Worm (Caenorhabditis elegans) whole organism, L1 larva: ENCODE results near the gene K07H8.9.

Experiments used
- C34B4.2 ChIP-seq: sonication (generic microtip); optimal IDR thresholded peaks from 2 replicates; lab custom pipeline; 2017; ENCODE audit warnings: mild to moderate bottlenecking, missing genetic modification characterization, missing compliant biosample characterization
- F16B12.6 ChIP-seq: fragments of 150-350 bp; optimal IDR thresholded peaks from 2 replicates; lab custom pipeline; 2014; ENCODE audit warnings: missing biosample characterization, missing genetic modification characterization
- Y116A8C.19 ChIP-seq: sonication (generic microtip); optimal IDR thresholded peaks from 2 replicates; lab custom pipeline; 2016; ENCODE audit warnings: missing compliant biosample characterization, missing genetic modification characterization, borderline replicate concordance
- alr-1 ChIP-seq: fragments of 200-800 bp; sonication (Bioruptor generic); optimal IDR thresholded peaks from 2 replicates; lab custom pipeline; 2018; ENCODE audit warnings: borderline replicate concordance, mild to moderate bottlenecking, missing genetic modification characterization, missing compliant biosample characterization
- ceh-63 ChIP-seq: fragments of 200-800 bp; sonication (Bioruptor generic); optimal IDR thresholded peaks from 2 replicates; lab custom pipeline; 2018; ENCODE audit warnings: mild to moderate bottlenecking, missing genetic modification characterization, missing compliant biosample characterization
- ceh-8 ChIP-seq: fragments of 200-800 bp; sonication (Bioruptor generic); optimal IDR thresholded peaks from 2 replicates; lab custom pipeline; 2018; ENCODE audit warnings: mild to moderate bottlenecking, missing genetic modification characterization, moderate library complexity, missing compliant biosample characterization
- ceh-88 ChIP-seq: fragments of 200-800 bp; sonication (Bioruptor generic); IDR thresholded peaks from 2 replicates; pipeline ENCODE4 v1.3.6; 2022; ENCODE audit warnings: missing genetic modification characterization, missing compliant biosample characterization
- ceh-90 ChIP-seq: sonication (generic microtip); optimal IDR thresholded peaks from 2 replicates; lab custom pipeline; 2016; ENCODE audit warnings: missing genetic modification characterization, missing compliant biosample characterization
- efl-1 ChIP-seq, 4 experiments: fragments of 150-350 bp; optimal IDR thresholded peaks in 3 of 4; peaks in 1 of 4; 1 replicate in 1 of 4; 2 replicates in 3 of 4; lab custom pipeline; 2014; ENCODE audit warnings: missing biosample characterization in 2 of 4, missing genetic modification characterization in 2 of 4, missing genetic modification reagents in 2 of 4
- efl-3 ChIP-seq: fragments of 200-800 bp; sonication (Bioruptor generic); optimal IDR thresholded peaks from 2 replicates; lab custom pipeline; 2018; ENCODE audit warnings: mild to moderate bottlenecking, missing genetic modification characterization, missing compliant biosample characterization
- egl-13 ChIP-seq: sonication (generic microtip); optimal IDR thresholded peaks from 2 replicates; lab custom pipeline; 2016; ENCODE audit warnings: missing genotype, missing genetic modification reagents, missing genetic modification characterization, missing compliant biosample characterization
- elt-2 ChIP-seq: sonication (generic microtip); optimal IDR thresholded peaks from 2 replicates; lab custom pipeline; 2016; ENCODE audit warnings: missing genetic modification characterization, mild to moderate bottlenecking, inconsistent platforms, missing compliant biosample characterization, missing genetic modification reagents
- elt-3 ChIP-seq, 6 experiments: fragments of 150-350 bp in 1 of 6; sonication (generic microtip); optimal IDR thresholded peaks; 2 replicates each; lab custom pipeline; 2017 to 2018; ENCODE audit warnings: missing biosample characterization in 6 of 6, missing genetic modification characterization in 6 of 6, inconsistent platforms in 1 of 6
- ets-5 ChIP-seq: fragments of 200-800 bp; sonication (Bioruptor generic); IDR thresholded peaks from 2 replicates; pipeline ENCODE4 v1.3.6; 2022; ENCODE audit warnings: missing genetic modification characterization, missing compliant biosample characterization
- fkh-10 ChIP-seq: sonication (generic microtip); optimal IDR thresholded peaks from 2 replicates; lab custom pipeline; 2017; ENCODE audit warnings: missing biosample characterization, missing genetic modification reagents, missing genetic modification characterization
- fkh-4 ChIP-seq: sonication (generic microtip); optimal IDR thresholded peaks from 2 replicates; lab custom pipeline; 2016; ENCODE audit warnings: missing compliant biosample characterization, missing genetic modification characterization, borderline replicate concordance
- fkh-8 ChIP-seq: sonication (generic microtip); optimal IDR thresholded peaks from 2 replicates; lab custom pipeline; 2016; ENCODE audit warnings: mild to moderate bottlenecking, missing genetic modification characterization, missing compliant biosample characterization
- lin-13 ChIP-seq: fragments of 150-350 bp; optimal IDR thresholded peaks from 2 replicates; lab custom pipeline; 2014; ENCODE audit warnings: missing biosample characterization, missing genetic modification reagents, missing genetic modification characterization
- lin-39 ChIP-seq: fragments of 150-350 bp; optimal IDR thresholded peaks from 2 replicates; lab custom pipeline; 2014; ENCODE audit warnings: missing biosample characterization, missing genetic modification reagents, missing genetic modification characterization
- lir-3 ChIP-seq: sonication (generic microtip); optimal IDR thresholded peaks from 2 replicates; lab custom pipeline; 2016; ENCODE audit warnings: mild to moderate bottlenecking, missing genetic modification characterization, moderate library complexity, missing compliant biosample characterization; ENCODE audit not compliant: poor library complexity
- lsy-2 ChIP-seq, 2 experiments: fragments of 150-350 bp; optimal IDR thresholded peaks; 2 replicates each; lab custom pipeline; 2014; ENCODE audit warnings: missing biosample characterization in 2 of 2, missing genetic modification characterization in 2 of 2
- mdl-1 ChIP-seq, 2 experiments: fragments of 150-350 bp; optimal IDR thresholded peaks; 2 replicates each; lab custom pipeline; 2014 to 2017; ENCODE audit warnings: missing biosample characterization in 2 of 2, missing genetic modification characterization in 2 of 2, inconsistent platforms in 1 of 2
- mef-2 ChIP-seq: fragments of 150-350 bp; optimal IDR thresholded peaks from 2 replicates; lab custom pipeline; 2014; ENCODE audit warnings: missing biosample characterization, missing genetic modification characterization
- nhr-12 ChIP-seq: sonication (generic microtip); optimal IDR thresholded peaks from 2 replicates; lab custom pipeline; 2017; ENCODE audit warnings: missing biosample characterization, missing genetic modification characterization
- nhr-20 ChIP-seq: sonication (generic microtip); optimal IDR thresholded peaks from 2 replicates; lab custom pipeline; 2016; ENCODE audit warnings: mild to moderate bottlenecking, missing genetic modification characterization, missing compliant biosample characterization
- nhr-237 ChIP-seq: fragments of 150-350 bp; optimal IDR thresholded peaks from 2 replicates; lab custom pipeline; 2014; ENCODE audit warnings: missing biosample characterization, missing genetic modification characterization
- nhr-90 ChIP-seq: sonication (generic microtip); optimal IDR thresholded peaks from 2 replicates; lab custom pipeline; 2016; ENCODE audit warnings: mild to moderate bottlenecking, missing genetic modification characterization, missing compliant biosample characterization; ENCODE audit not compliant: poor library complexity
- pag-3 ChIP-seq: sonication (generic microtip); optimal IDR thresholded peaks from 2 replicates; lab custom pipeline; 2017; ENCODE audit warnings: missing genetic modification characterization, mild to moderate bottlenecking, missing compliant biosample characterization, antibody characterized with exemption, borderline replicate concordance; ENCODE audit not compliant: insufficient read depth
- pqm-1 ChIP-seq: sonication (generic microtip); optimal IDR thresholded peaks from 3 replicates; lab custom pipeline; 2017; ENCODE audit warnings: missing biosample characterization, missing genetic modification characterization
- skn-1 ChIP-seq: fragments of 150-350 bp; optimal IDR thresholded peaks from 2 replicates; lab custom pipeline; 2014; ENCODE audit warnings: missing biosample characterization, missing genetic modification characterization
- sox-4 ChIP-seq: sonication (generic microtip); optimal IDR thresholded peaks from 2 replicates; lab custom pipeline; 2016; ENCODE audit warnings: missing genetic modification characterization, missing compliant biosample characterization
- tbx-2 ChIP-seq: sonication (generic microtip); optimal IDR thresholded peaks from 2 replicates; lab custom pipeline; 2016; ENCODE audit warnings: missing genetic modification characterization, missing compliant biosample characterization
- unc-62 ChIP-seq: fragments of 150-350 bp; optimal IDR thresholded peaks from 2 replicates; lab custom pipeline; 2014; ENCODE audit warnings: missing biosample characterization, missing genetic modification reagents, missing genetic modification characterization
- unc-86 ChIP-seq: sonication (generic microtip); optimal IDR thresholded peaks from 2 replicates; lab custom pipeline; 2016; ENCODE audit warnings: missing genetic modification characterization, missing compliant biosample characterization
- unc-98 ChIP-seq: fragments of 200-800 bp; sonication (Bioruptor generic); IDR thresholded peaks from 2 replicates; pipeline ENCODE4 v1.3.6; 2022; ENCODE audit warnings: missing genetic modification characterization, missing compliant biosample characterization
- vab-15 ChIP-seq: sonication (generic microtip); optimal IDR thresholded peaks from 2 replicates; lab custom pipeline; 2017; ENCODE audit warnings: missing genotype, mild to moderate bottlenecking, missing genetic modification characterization, missing compliant biosample characterization
- xbp-1 ChIP-seq: sonication (generic microtip); optimal IDR thresholded peaks from 2 replicates; lab custom pipeline; 2016; ENCODE audit warnings: missing genetic modification characterization, missing compliant biosample characterization
- ztf-11 ChIP-seq, 2 experiments: sonication (generic microtip); optimal IDR thresholded peaks; 2 replicates each; lab custom pipeline; 2016 to 2017; ENCODE audit warnings: missing genetic modification characterization in 2 of 2, missing biosample characterization in 1 of 2, missing compliant biosample characterization in 1 of 2
- ztf-4 ChIP-seq: fragments of 150-350 bp; optimal IDR thresholded peaks from 2 replicates; lab custom pipeline; 2014; ENCODE audit warnings: missing biosample characterization, missing genetic modification characterization

K07H8.9 gene

DNA sequence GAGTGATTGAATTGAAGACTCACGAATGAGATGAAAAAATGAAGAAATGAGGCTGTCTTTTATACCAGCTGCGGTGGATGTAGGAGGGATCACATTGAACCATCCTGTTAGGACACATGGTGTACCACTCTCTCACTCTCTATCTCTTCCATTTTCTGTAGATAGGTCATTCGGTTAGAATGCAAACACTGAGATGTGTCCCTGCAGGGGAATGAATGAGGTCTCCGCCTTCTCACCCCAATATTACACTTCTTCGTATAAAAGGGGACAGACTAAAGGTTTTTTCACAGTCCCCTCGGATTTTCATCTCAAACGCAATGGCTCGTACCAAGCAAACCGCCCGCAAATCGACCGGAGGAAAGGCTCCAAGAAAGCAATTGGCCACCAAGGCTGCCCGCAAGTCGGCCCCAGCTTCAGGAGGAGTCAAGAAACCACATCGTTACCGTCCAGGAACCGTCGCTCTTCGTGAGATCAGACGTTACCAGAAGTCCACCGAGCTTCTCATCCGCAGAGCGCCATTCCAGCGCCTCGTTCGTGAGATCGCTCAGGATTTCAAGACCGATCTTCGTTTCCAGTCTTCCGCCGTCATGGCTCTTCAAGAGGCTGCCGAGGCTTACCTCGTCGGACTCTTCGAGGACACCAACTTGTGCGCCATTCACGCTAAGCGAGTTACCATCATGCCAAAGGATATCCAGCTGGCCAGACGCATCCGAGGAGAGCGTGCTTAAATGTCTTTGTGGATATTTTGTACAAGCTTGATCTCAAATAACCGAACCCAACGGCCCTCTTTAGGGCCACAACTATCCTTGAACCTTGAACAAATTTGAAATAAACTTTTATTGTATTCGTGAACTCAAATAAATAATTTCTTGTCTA is 48.0 kb upstream of the K07H8.9 start, which contains the start of gene his-32 (continued):
- no peak for TF ChIP-seq nhr-237 (tag; lab: Kevin White, UChicago)
- no peak for TF ChIP-seq C34B4.2
- TF ChIP-seq xbp-1 (tag; lab: Kevin White, UChicago) = peak; percentile 39
- TF ChIP-seq lir-3 (tag; lab: Kevin White, UChicago) = peak; percentile 56
- TF ChIP-seq unc-62 = no peak
- no peak for TF ChIP-seq vab-15 (tag; lab: Kevin White, UChicago)
- TF ChIP-seq ztf-11 (tag; optimal IDR thresholded peaks at IDR 0.05; lab: Kevin White, UChicago) = peak; percentile 60 to 97
- TF ChIP-seq lin-39 (tag; lab: Kevin White, UChicago) = peak; percentile 74
- peak; percentile 18 to 43 for TF ChIP-seq efl-1 (optimal IDR thresholded peaks at IDR 0.05; lab: Kevin White, UChicago)
- TF ChIP-seq efl-1 (GFP tag; optimal IDR thresholded peaks at IDR 0.05 in 1 of 2; lab: Kevin White, UChicago) = peak in 1 of 2 experiments; percentile 89
- peak in 1 of 2 experiments; percentile 71 for TF ChIP-seq lsy-2 (tag; optimal IDR thresholded peaks at IDR 0.05; lab: Kevin White, UChicago)

DNA sequence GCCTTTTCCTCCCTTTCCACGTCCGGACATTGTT is 47.5 kb upstream of the K07H8.9 start, which contains the start of gene his-31:
Gene his-31, minus strand, starts transcription at position 30 of the 34 bp plus-strand sequence.
- no peak for TF ChIP-seq elt-2
- TF ChIP-seq egl-13 (tag; lab: Kevin White, UChicago) = no peak
- no peak for TF ChIP-seq ceh-88
- TF ChIP-seq Y116A8C.19 (tag; lab: Kevin White, UChicago) = no peak
- no peak for TF ChIP-seq fkh-4
- no peak for TF ChIP-seq ceh-63
- no peak for TF ChIP-seq elt-3 (tag; optimal IDR thresholded peaks at IDR 0.05; lab: Kevin White, UChicago)
- no peak for TF ChIP-seq sox-4 (tag; lab: Kevin White, UChicago)
- no peak for TF ChIP-seq unc-98 (GFP tag; lab: Robert Waterston, UW)
- no peak for TF ChIP-seq lin-13
- TF ChIP-seq nhr-90 (tag; lab: Kevin White, UChicago) = no peak
- no peak for TF ChIP-seq C34B4.2
- TF ChIP-seq, all 84 proteins: peak for 0

DNA sequence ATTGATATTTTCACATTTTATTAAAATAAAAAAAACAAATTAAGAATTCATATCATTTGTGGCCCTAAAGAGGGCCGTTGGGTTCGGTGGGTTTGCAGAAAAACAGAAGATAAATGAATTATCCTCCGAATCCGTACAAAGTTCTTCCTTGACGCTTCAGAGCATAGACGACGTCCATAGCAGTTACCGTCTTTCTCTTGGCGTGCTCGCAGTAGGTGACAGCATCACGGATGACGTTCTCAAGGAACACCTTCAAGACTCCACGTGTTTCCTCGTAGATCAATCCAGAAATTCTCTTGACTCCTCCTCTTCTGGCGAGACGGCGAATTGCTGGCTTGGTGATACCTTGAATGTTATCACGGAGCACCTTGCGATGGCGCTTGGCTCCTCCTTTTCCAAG is 47.3 kb upstream of the K07H8.9 start:
- no peak for TF ChIP-seq ztf-4 (tag; lab: Kevin White, UChicago)
- no peak for TF ChIP-seq ceh-90
- no peak for TF ChIP-seq pqm-1 (tag; lab: Kevin White, UChicago)
- TF ChIP-seq alr-1 = no peak
- TF ChIP-seq ztf-11 (tag; optimal IDR thresholded peaks at IDR 0.05; lab: Kevin White, UChicago) = no peak
- TF ChIP-seq xbp-1 (tag; lab: Kevin White, UChicago) = no peak
- TF ChIP-seq unc-86 (tag; lab: Kevin White, UChicago) = no peak

DNA sequence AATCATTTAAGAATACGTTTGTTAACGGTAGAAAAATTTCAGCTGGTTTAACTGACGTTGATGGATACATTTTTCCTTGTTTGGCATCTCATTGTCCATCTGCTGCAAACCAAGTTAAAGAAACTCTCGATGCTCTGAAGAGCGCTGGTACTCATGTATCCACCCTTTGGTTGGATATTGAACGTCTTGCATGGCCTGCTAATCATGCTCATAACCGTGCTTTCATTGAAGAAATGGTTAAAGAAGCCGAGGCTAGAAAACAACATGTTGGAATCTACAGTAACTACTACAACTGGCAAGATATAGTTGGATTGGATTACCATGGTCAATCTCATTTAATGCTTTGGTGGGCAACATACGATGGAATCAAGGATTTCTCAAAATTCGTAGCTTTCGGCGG is 46.8 kb upstream of the K07H8.9 start:
- TF ChIP-seq fkh-10 (GFP tag; lab: Kevin White, UChicago) = no peak
- TF ChIP-seq efl-1 (optimal IDR thresholded peaks at IDR 0.05; lab: Kevin White, UChicago) = no peak
- peak in 1 of 2 experiments; percentile 6 for TF ChIP-seq efl-1 (GFP tag; optimal IDR thresholded peaks at IDR 0.05 in 1 of 2; lab: Kevin White, UChicago)

DNA sequence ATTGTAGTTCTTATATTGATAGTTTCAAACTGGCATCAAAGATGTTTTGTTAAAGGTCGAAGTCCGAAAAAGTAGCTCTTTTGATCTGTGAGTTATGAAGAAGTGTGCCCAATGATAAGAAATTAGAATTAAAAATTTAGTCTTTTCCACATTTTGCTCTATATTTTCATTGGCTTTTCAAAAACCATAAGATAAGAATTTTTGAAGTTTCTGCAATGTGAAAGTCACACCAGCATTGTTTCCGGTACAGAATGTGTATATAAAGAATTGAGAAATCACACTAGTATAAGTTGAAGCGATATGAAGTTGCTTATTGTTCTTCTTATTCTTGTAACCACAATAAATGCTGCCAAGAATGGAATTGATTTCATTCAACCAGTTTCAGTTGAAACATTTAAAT is 46.2 kb upstream of the K07H8.9 start, which contains the start of gene lys-10:
Gene lys-10, plus strand, starts transcription at position 301 of the 400 bp plus-strand sequence.
- TF ChIP-seq pag-3 (tag; lab: Kevin White, UChicago) (no peak), tbx-2 (tag; lab: Kevin White, UChicago) (no peak), lin-39 (tag; lab: Kevin White, UChicago) (no peak), unc-62 (no peak), F16B12.6 (tag; lab: Kevin White, UChicago) (no peak), ets-5 (GFP tag; lab: Robert Waterston, UW) (no peak), C34B4.2 (no peak), nhr-20 (tag; lab: Kevin White, UChicago) (no peak), lsy-2 (tag; optimal IDR thresholded peaks at IDR 0.05; lab: Kevin White, UChicago) (no peak), ceh-63 (no peak), mef-2 (tag; lab: Kevin White, UChicago) (no peak), skn-1 (tag; lab: Kevin White, UChicago) (no peak), elt-3 (tag; optimal IDR thresholded peaks at IDR 0.05; lab: Kevin White, UChicago) (no peak), efl-3 (no peak), alr-1 (no peak), fkh-8 (tag; lab: Kevin White, UChicago) (no peak), ceh-8 (no peak), nhr-12 (tag; lab: Kevin White, UChicago) (no peak), mdl-1 (tag; optimal IDR thresholded peaks at IDR 0.05; lab: Kevin White, UChicago) (no peak)
